Worm (Caenorhabditis elegans): ENCODE measurements around the gene Y37E11AM.2.

DNA sequence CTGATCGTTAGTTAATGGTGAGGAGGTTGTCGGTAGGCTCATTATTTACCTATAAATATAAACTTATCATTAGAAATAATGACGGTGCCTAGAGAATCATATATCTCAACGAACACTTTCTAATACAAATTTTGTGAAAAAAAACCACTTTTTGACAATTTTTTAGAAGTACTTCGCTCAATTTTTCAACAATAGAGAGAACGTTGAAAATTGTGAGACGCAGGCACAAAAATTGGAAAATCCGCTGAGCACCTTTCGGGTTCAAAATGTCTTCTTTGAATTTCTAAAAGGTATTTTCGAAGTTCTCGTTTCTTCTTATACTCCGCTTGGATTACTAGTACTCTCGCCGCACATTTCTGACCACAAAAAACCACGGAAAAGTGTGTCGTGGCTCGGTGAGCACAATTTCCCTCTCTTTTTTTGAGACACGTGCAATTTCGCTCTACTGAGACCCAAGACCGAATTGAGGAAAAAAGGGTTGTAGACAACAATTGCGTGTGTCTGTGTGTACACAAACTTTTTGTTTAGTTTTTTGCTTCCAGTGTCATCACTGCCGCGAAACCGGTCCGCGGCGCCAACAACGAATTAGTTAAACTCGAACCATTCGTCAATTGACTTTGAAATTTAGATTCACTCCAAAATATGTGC lies 15.7 kb upstream of the Y37E11AM.2 start, which contains the start of gene nape-1:
- no peak for TF ChIP-seq him-1 (tag; optimal IDR thresholded peaks at IDR 0.05)
- no peak for TF ChIP-seq dao-5 (tag; optimal IDR thresholded peaks at IDR 0.05)
- TF ChIP-seq W03F9.2 (tag; optimal IDR thresholded peaks at IDR 0.05), result peak; percentile 18

Data from whole organism, L4/young adult.